Fruit fly (Drosophila melanogaster) whole organism, prepupa: ENCODE results near the gene fred.

Source experiments
- CG10631 ChIP-seq: fragments of 200-800 bp; sonication (Bioruptor generic); optimal IDR thresholded peaks from 2 replicates; lab custom pipeline; 2016; ENCODE audit warnings: missing biosample characterization, missing genetic modification characterization
- CG11902 ChIP-seq: fragments of 200-800 bp; sonication (Bioruptor generic); optimal IDR thresholded peaks from 3 replicates; lab custom pipeline; 2016; ENCODE audit warnings: missing biosample characterization, missing genetic modification characterization
- CG1621 ChIP-seq: fragments of 200-800 bp; sonication (Bioruptor generic); optimal IDR thresholded peaks from 3 replicates; lab custom pipeline; 2018; ENCODE audit warnings: missing biosample characterization, mild to moderate bottlenecking, missing genetic modification characterization
- CG32006 ChIP-seq: fragments of 200-800 bp; sonication (Bioruptor generic); optimal IDR thresholded peaks from 3 replicates; lab custom pipeline; 2017; ENCODE audit warnings: missing biosample characterization, mild to moderate bottlenecking, missing genetic modification characterization
- CG3919 ChIP-seq: fragments of 200-800 bp; sonication (Bioruptor generic); optimal IDR thresholded peaks from 3 replicates; lab custom pipeline; 2016; ENCODE audit warnings: missing biosample characterization, missing genetic modification characterization
- CG4318 ChIP-seq: fragments of 200-800 bp; sonication (Bioruptor generic); optimal IDR thresholded peaks from 3 replicates; lab custom pipeline; 2017; ENCODE audit warnings: missing biosample characterization, mild to moderate bottlenecking, missing genetic modification characterization
- CG6163 ChIP-seq: fragments of 200-800 bp; sonication (Bioruptor generic); IDR thresholded peaks from 3 replicates; pipeline ENCODE4 v1.3.6; 2022; ENCODE audit warnings: missing biosample characterization, missing genetic modification characterization
- CG6276 ChIP-seq: fragments of 200-800 bp; sonication (Bioruptor generic); optimal IDR thresholded peaks from 2 replicates; lab custom pipeline; 2017; ENCODE audit warnings: missing biosample characterization, mild to moderate bottlenecking, missing genetic modification characterization
- CG8319 ChIP-seq: fragments of 200-800 bp; sonication (Bioruptor generic); optimal IDR thresholded peaks from 3 replicates; lab custom pipeline; 2016; ENCODE audit warnings: missing biosample characterization, missing genetic modification characterization
- CG8632 ChIP-seq: fragments of 200-800 bp; sonication (Bioruptor generic); optimal IDR thresholded peaks from 3 replicates; lab custom pipeline; 2016; ENCODE audit warnings: missing biosample characterization, missing genetic modification characterization
- CG9139 ChIP-seq: fragments of 200-800 bp; sonication (Bioruptor generic); optimal IDR thresholded peaks from 3 replicates; lab custom pipeline; 2017; ENCODE audit warnings: missing biosample characterization, mild to moderate bottlenecking, missing genetic modification characterization
- Ets21C ChIP-seq: fragments of 200-800 bp; sonication (Bioruptor generic); optimal IDR thresholded peaks from 3 replicates; lab custom pipeline; 2016; ENCODE audit warnings: missing biosample characterization, missing genetic modification characterization
- Ets96B ChIP-seq: fragments of 200-800 bp; optimal IDR thresholded peaks from 2 replicates; lab custom pipeline; 2019; ENCODE audit warnings: missing biosample characterization, mild to moderate bottlenecking, missing genetic modification characterization, moderate library complexity
- Gug ChIP-seq: fragments of 200-800 bp; sonication (Bioruptor generic); IDR thresholded peaks from 2 replicates; pipeline ENCODE4 v1.3.6; 2022; ENCODE audit warnings: missing biosample characterization, missing genetic modification characterization
- Hr38 ChIP-seq: sonication (Bioruptor generic); optimal IDR thresholded peaks from 2 replicates; lab custom pipeline; 2016; ENCODE audit warnings: missing biosample characterization, missing genetic modification characterization
- OdsH ChIP-seq: fragments of 200-800 bp; sonication (Bioruptor generic); optimal IDR thresholded peaks from 3 replicates; lab custom pipeline; 2016; ENCODE audit warnings: missing biosample characterization, missing genetic modification characterization
- Smox ChIP-seq: fragments of 200-800 bp; sonication (Bioruptor generic); optimal IDR thresholded peaks from 3 replicates; lab custom pipeline; 2016; ENCODE audit warnings: missing biosample characterization, missing genetic modification characterization
- Sox102F ChIP-seq: fragments of 200-800 bp; sonication (Bioruptor generic); optimal IDR thresholded peaks from 2 replicates; lab custom pipeline; 2016; ENCODE audit warnings: missing biosample characterization, mild to moderate bottlenecking, missing genetic modification characterization
- acj6 ChIP-seq: fragments of 200-800 bp; sonication (Bioruptor generic); optimal IDR thresholded peaks from 3 replicates; lab custom pipeline; 2016; ENCODE audit warnings: missing biosample characterization, missing genetic modification characterization
- cyc ChIP-seq: fragments of 200-800 bp; sonication (Bioruptor generic); optimal IDR thresholded peaks from 3 replicates; lab custom pipeline; 2016; ENCODE audit warnings: missing biosample characterization, missing genetic modification characterization
- fd85E ChIP-seq: fragments of 200-800 bp; sonication (Bioruptor generic); optimal IDR thresholded peaks from 3 replicates; lab custom pipeline; 2016; ENCODE audit warnings: missing biosample characterization, missing genetic modification characterization
- net ChIP-seq: fragments of 200-800 bp; sonication (Bioruptor generic); optimal IDR thresholded peaks from 3 replicates; lab custom pipeline; 2016; ENCODE audit warnings: missing biosample characterization, missing genetic modification characterization
- salr ChIP-seq, 2 experiments: fragments of 200-800 bp; sonication (Bioruptor generic); optimal IDR thresholded peaks; 3 replicates each; lab custom pipeline; 2016 to 2018; ENCODE audit warnings: missing biosample characterization in 2 of 2, missing genetic modification characterization in 2 of 2, mild to moderate bottlenecking in 1 of 2
- ss ChIP-seq, 2 experiments: fragments of 200-800 bp; sonication (Bioruptor generic); optimal IDR thresholded peaks; 2 replicates in 1 of 2; 3 replicates in 1 of 2; lab custom pipeline; 2017 to 2018; ENCODE audit warnings: mild to moderate bottlenecking in 2 of 2, missing biosample characterization in 2 of 2, missing genetic modification characterization in 2 of 2, moderate library complexity in 1 of 2
- svp ChIP-seq: fragments of 200-800 bp; sonication (Bioruptor generic); peaks from one replicate; lab custom pipeline; 2016; ENCODE audit warnings: missing biosample characterization, missing genetic modification characterization
- topi ChIP-seq: fragments of 200-800 bp; sonication (Bioruptor generic); optimal IDR thresholded peaks from 3 replicates; lab custom pipeline; 2016; ENCODE audit warnings: missing biosample characterization, missing genetic modification characterization

The fred gene

dm6 chr2L:3853507-3854030, 137.9 kb downstream of the fred start (continued):
- TF ChIP-seq ss (GFP tag; optimal IDR thresholded peaks at IDR 0.05; lab: Kevin White, UChicago) = no peak
- TF ChIP-seq topi (GFP tag; lab: Kevin White, UChicago) = no peak
- no peak for TF ChIP-seq CG6276 (GFP tag; lab: Kevin White, UChicago)
- no peak for TF ChIP-seq fd85E (GFP tag; lab: Kevin White, UChicago)
- TF ChIP-seq CG32006 = peak; percentile 25
- TF ChIP-seq Gug (GFP tag; lab: Robert Waterston, UW) = no peak
- no peak for TF ChIP-seq CG10631 (GFP tag; lab: Kevin White, UChicago)
- TF ChIP-seq CG8632 (GFP tag; lab: Kevin White, UChicago) = no peak
- TF ChIP-seq Ets96B (tag; lab: Kevin White, UChicago) = peak; percentile 21
- TF ChIP-seq acj6 (GFP tag; lab: Kevin White, UChicago) = peak; percentile 16
- TF ChIP-seq CG9139 = no peak
- 0 out of 3 replicates have a peak, but pooled peaks have one; percentile 46 for TF ChIP-seq CG6163
- TF ChIP-seq CG11902 (GFP tag; lab: Kevin White, UChicago) = no peak
- peak; percentile 7 for TF ChIP-seq Sox102F
- TF ChIP-seq CG8319 (GFP tag; lab: Kevin White, UChicago) = no peak
- peak; percentile 22 for TF ChIP-seq CG3919 (GFP tag; lab: Kevin White, UChicago)
- TF ChIP-seq Smox (GFP tag; lab: Kevin White, UChicago) = no peak
- TF ChIP-seq salr (GFP tag; optimal IDR thresholded peaks at IDR 0.05; lab: Kevin White, UChicago) = no peak
- no peak for TF ChIP-seq net
- no peak for TF ChIP-seq OdsH (GFP tag; lab: Kevin White, UChicago)
- no peak for TF ChIP-seq cyc
- TF ChIP-seq Hr38 = no peak
- TF ChIP-seq svp = peak; percentile 69
- no peak for TF ChIP-seq CG4318 (GFP tag; lab: Kevin White, UChicago)
- no peak for TF ChIP-seq Ets21C
- no peak for TF ChIP-seq CG1621 (tag; lab: Kevin White, UChicago)
